Fruit fly (Drosophila melanogaster) whole organism, prepupa: Measurements from ENCODE around the gene CG5877.

Source experiments
- CG10631 ChIP-seq: fragments of 200-800 bp; sonication (Bioruptor generic); optimal IDR thresholded peaks from 2 replicates; lab custom pipeline; 2016; ENCODE audit warnings: missing biosample characterization, missing genetic modification characterization
- CG11762 ChIP-seq: fragments of 200-800 bp; sonication (Bioruptor generic); optimal IDR thresholded peaks from 3 replicates; lab custom pipeline; 2016; ENCODE audit warnings: missing biosample characterization, missing genetic modification characterization; ENCODE audit not compliant: insufficient read depth
- CG15336 ChIP-seq: fragments of 200-800 bp; sonication (Bioruptor generic); IDR thresholded peaks from 2 replicates; pipeline ENCODE4 v1.3.6; 2022; ENCODE audit warnings: missing biosample characterization, missing genetic modification characterization
- CG1621 ChIP-seq: fragments of 200-800 bp; sonication (Bioruptor generic); optimal IDR thresholded peaks from 3 replicates; lab custom pipeline; 2018; ENCODE audit warnings: missing biosample characterization, mild to moderate bottlenecking, missing genetic modification characterization
- CG16779 ChIP-seq: fragments of 200-800 bp; sonication (Bioruptor generic); optimal IDR thresholded peaks from 3 replicates; lab custom pipeline; 2017; ENCODE audit warnings: missing biosample characterization, mild to moderate bottlenecking, missing genetic modification characterization
- CG31627 ChIP-seq: fragments of 200-800 bp; sonication (Bioruptor generic); optimal IDR thresholded peaks from 3 replicates; lab custom pipeline; 2016; ENCODE audit warnings: missing biosample characterization, missing genetic modification characterization
- CG32006 ChIP-seq: fragments of 200-800 bp; sonication (Bioruptor generic); optimal IDR thresholded peaks from 3 replicates; lab custom pipeline; 2017; ENCODE audit warnings: missing biosample characterization, mild to moderate bottlenecking, missing genetic modification characterization
- CG34406 ChIP-seq: fragments of 200-800 bp; sonication (Bioruptor generic); optimal IDR thresholded peaks from 3 replicates; lab custom pipeline; 2016; ENCODE audit warnings: missing biosample characterization, missing genetic modification characterization
- CG3919 ChIP-seq: fragments of 200-800 bp; sonication (Bioruptor generic); optimal IDR thresholded peaks from 3 replicates; lab custom pipeline; 2016; ENCODE audit warnings: missing biosample characterization, missing genetic modification characterization
- CG4318 ChIP-seq: fragments of 200-800 bp; sonication (Bioruptor generic); optimal IDR thresholded peaks from 3 replicates; lab custom pipeline; 2017; ENCODE audit warnings: missing biosample characterization, mild to moderate bottlenecking, missing genetic modification characterization
- CG6163 ChIP-seq: fragments of 200-800 bp; sonication (Bioruptor generic); IDR thresholded peaks from 3 replicates; pipeline ENCODE4 v1.3.6; 2022; ENCODE audit warnings: missing biosample characterization, missing genetic modification characterization
- CG6276 ChIP-seq: fragments of 200-800 bp; sonication (Bioruptor generic); optimal IDR thresholded peaks from 2 replicates; lab custom pipeline; 2017; ENCODE audit warnings: missing biosample characterization, mild to moderate bottlenecking, missing genetic modification characterization
- CG6792 ChIP-seq: fragments of 200-800 bp; sonication (Bioruptor generic); optimal IDR thresholded peaks from 3 replicates; lab custom pipeline; 2016; ENCODE audit warnings: missing biosample characterization, missing genetic modification characterization
- CG6808 ChIP-seq: fragments of 200-800 bp; sonication (Bioruptor generic); optimal IDR thresholded peaks from 3 replicates; lab custom pipeline; 2017; ENCODE audit warnings: missing biosample characterization, missing genetic modification characterization, mild to moderate bottlenecking, moderate library complexity, missing genetic modification reagents
- CG6854 ChIP-seq: fragments of 200-800 bp; sonication (Bioruptor generic); optimal IDR thresholded peaks from 2 replicates; lab custom pipeline; 2017; ENCODE audit warnings: missing biosample characterization, mild to moderate bottlenecking, missing genetic modification characterization
- CG8119 ChIP-seq: fragments of 200-800 bp; sonication (Bioruptor generic); IDR thresholded peaks from 3 replicates; pipeline ENCODE4 v1.3.6; 2022; ENCODE audit warnings: missing biosample characterization, missing genetic modification characterization
- CG8632 ChIP-seq: fragments of 200-800 bp; sonication (Bioruptor generic); optimal IDR thresholded peaks from 3 replicates; lab custom pipeline; 2016; ENCODE audit warnings: missing biosample characterization, missing genetic modification characterization
- CG9139 ChIP-seq: fragments of 200-800 bp; sonication (Bioruptor generic); optimal IDR thresholded peaks from 3 replicates; lab custom pipeline; 2017; ENCODE audit warnings: missing biosample characterization, mild to moderate bottlenecking, missing genetic modification characterization
- Eip78C ChIP-seq: fragments of 200-800 bp; sonication (Bioruptor generic); peaks from one replicate; lab custom pipeline; 2016; ENCODE audit warnings: missing biosample characterization, missing genetic modification characterization
- Eip93F ChIP-seq: fragments of 200-800 bp; sonication (Bioruptor generic); optimal IDR thresholded peaks from 2 replicates; lab custom pipeline; 2016; ENCODE audit warnings: missing biosample characterization, mild to moderate bottlenecking, missing genetic modification characterization
- Ets21C ChIP-seq: fragments of 200-800 bp; sonication (Bioruptor generic); optimal IDR thresholded peaks from 3 replicates; lab custom pipeline; 2016; ENCODE audit warnings: missing biosample characterization, missing genetic modification characterization
- Ets96B ChIP-seq: fragments of 200-800 bp; optimal IDR thresholded peaks from 2 replicates; lab custom pipeline; 2019; ENCODE audit warnings: missing biosample characterization, mild to moderate bottlenecking, missing genetic modification characterization, moderate library complexity
- Hr38 ChIP-seq: sonication (Bioruptor generic); optimal IDR thresholded peaks from 2 replicates; lab custom pipeline; 2016; ENCODE audit warnings: missing biosample characterization, missing genetic modification characterization
- Hr39 ChIP-seq: fragments of 200-800 bp; sonication (Bioruptor generic); optimal IDR thresholded peaks from 2 replicates; lab custom pipeline; 2016; ENCODE audit warnings: missing biosample characterization, missing genetic modification characterization
- Lpt ChIP-seq: fragments of 200-800 bp; sonication (Bioruptor generic); optimal IDR thresholded peaks from 3 replicates; lab custom pipeline; 2016; ENCODE audit warnings: missing biosample characterization, missing genetic modification characterization
- Met ChIP-seq: fragments of 200-800 bp; sonication (Bioruptor generic); optimal IDR thresholded peaks from 3 replicates; lab custom pipeline; 2016; ENCODE audit warnings: missing biosample characterization, missing genetic modification characterization
- OdsH ChIP-seq: fragments of 200-800 bp; sonication (Bioruptor generic); optimal IDR thresholded peaks from 3 replicates; lab custom pipeline; 2016; ENCODE audit warnings: missing biosample characterization, missing genetic modification characterization
- Sox102F ChIP-seq: fragments of 200-800 bp; sonication (Bioruptor generic); optimal IDR thresholded peaks from 2 replicates; lab custom pipeline; 2016; ENCODE audit warnings: missing biosample characterization, mild to moderate bottlenecking, missing genetic modification characterization
- Sox14 ChIP-seq: fragments of 200-800 bp; sonication (Bioruptor generic); optimal IDR thresholded peaks from 3 replicates; lab custom pipeline; 2016; ENCODE audit warnings: missing biosample characterization, missing genetic modification characterization
- achi ChIP-seq: fragments of 200-800 bp; sonication (Bioruptor generic); optimal IDR thresholded peaks from 3 replicates; lab custom pipeline; 2016; ENCODE audit warnings: missing biosample characterization, missing genetic modification characterization
- acj6 ChIP-seq: fragments of 200-800 bp; sonication (Bioruptor generic); optimal IDR thresholded peaks from 3 replicates; lab custom pipeline; 2016; ENCODE audit warnings: missing biosample characterization, missing genetic modification characterization
- cyc ChIP-seq: fragments of 200-800 bp; sonication (Bioruptor generic); optimal IDR thresholded peaks from 3 replicates; lab custom pipeline; 2016; ENCODE audit warnings: missing biosample characterization, missing genetic modification characterization
- dac ChIP-seq: fragments of 200-800 bp; sonication (Bioruptor generic); optimal IDR thresholded peaks from 2 replicates; lab custom pipeline; 2017; ENCODE audit warnings: missing biosample characterization, mild to moderate bottlenecking, missing genetic modification characterization
- eg ChIP-seq: fragments of 200-800 bp; sonication (Bioruptor generic); IDR thresholded peaks from 3 replicates; pipeline ENCODE4 v1.3.6; 2022; ENCODE audit warnings: missing biosample characterization, missing genetic modification characterization
- fd59A ChIP-seq: fragments of 200-800 bp; sonication (Bioruptor generic); optimal IDR thresholded peaks from 2 replicates; lab custom pipeline; 2017; ENCODE audit warnings: missing biosample characterization, mild to moderate bottlenecking, missing genetic modification characterization, missing genetic modification reagents
- fd85E ChIP-seq: fragments of 200-800 bp; sonication (Bioruptor generic); optimal IDR thresholded peaks from 3 replicates; lab custom pipeline; 2016; ENCODE audit warnings: missing biosample characterization, missing genetic modification characterization
- fkh ChIP-seq: fragments of 200-800 bp; sonication (Bioruptor generic); optimal IDR thresholded peaks from 3 replicates; lab custom pipeline; 2017; ENCODE audit warnings: missing biosample characterization, mild to moderate bottlenecking, missing genetic modification characterization, moderate library complexity
- lz ChIP-seq: fragments of 200-800 bp; sonication (Bioruptor generic); optimal IDR thresholded peaks from 3 replicates; lab custom pipeline; 2016; ENCODE audit warnings: missing biosample characterization, missing genetic modification characterization
- net ChIP-seq: fragments of 200-800 bp; sonication (Bioruptor generic); optimal IDR thresholded peaks from 3 replicates; lab custom pipeline; 2016; ENCODE audit warnings: missing biosample characterization, missing genetic modification characterization
- salr ChIP-seq, 2 experiments: fragments of 200-800 bp; sonication (Bioruptor generic); optimal IDR thresholded peaks; 3 replicates each; lab custom pipeline; 2016 to 2018; ENCODE audit warnings: missing biosample characterization in 2 of 2, missing genetic modification characterization in 2 of 2, mild to moderate bottlenecking in 1 of 2
- spab ChIP-seq: fragments of 200-800 bp; sonication (Bioruptor generic); optimal IDR thresholded peaks from 2 replicates; lab custom pipeline; 2017; ENCODE audit warnings: missing biosample characterization, mild to moderate bottlenecking, missing genetic modification characterization, missing genetic modification reagents
- ss ChIP-seq, 2 experiments: fragments of 200-800 bp; sonication (Bioruptor generic); optimal IDR thresholded peaks; 2 replicates in 1 of 2; 3 replicates in 1 of 2; lab custom pipeline; 2017 to 2018; ENCODE audit warnings: mild to moderate bottlenecking in 2 of 2, missing biosample characterization in 2 of 2, missing genetic modification characterization in 2 of 2, moderate library complexity in 1 of 2
- svp ChIP-seq: fragments of 200-800 bp; sonication (Bioruptor generic); peaks from one replicate; lab custom pipeline; 2016; ENCODE audit warnings: missing biosample characterization, missing genetic modification characterization
- topi ChIP-seq: fragments of 200-800 bp; sonication (Bioruptor generic); optimal IDR thresholded peaks from 3 replicates; lab custom pipeline; 2016; ENCODE audit warnings: missing biosample characterization, missing genetic modification characterization

CG5877 gene

DNA sequence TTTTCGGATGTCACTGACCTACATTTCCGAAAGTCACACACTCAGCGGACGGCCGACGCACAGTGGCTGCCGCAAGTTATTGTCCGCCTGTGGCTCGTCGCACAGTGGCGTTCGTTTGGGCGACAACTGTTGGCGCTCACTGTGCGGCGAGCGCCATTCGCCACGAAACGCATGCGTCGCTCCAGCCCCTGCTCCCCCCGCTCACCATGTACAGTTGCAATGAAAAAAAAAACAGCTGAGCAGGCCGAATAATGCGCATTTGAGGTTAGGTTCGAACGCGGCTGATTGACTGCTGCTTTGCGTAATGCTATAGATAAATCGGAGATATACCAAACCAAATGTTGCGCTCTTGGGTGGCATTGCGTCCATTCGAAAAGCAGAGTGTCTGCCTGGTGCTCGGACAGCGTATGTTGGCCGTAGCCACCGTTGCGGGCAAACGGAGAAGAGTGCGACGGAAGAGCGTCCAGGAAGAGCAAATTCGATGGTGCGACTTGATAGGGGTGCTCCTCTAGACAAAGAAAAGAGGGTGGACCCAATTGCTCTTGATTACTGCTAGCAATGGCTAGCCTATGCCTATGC is 30.6 kb downstream of the CG5877 start (continued):
- TF ChIP-seq CG15336 (GFP tag; lab: Robert Waterston, UW), result peak; percentile 78
- peak; percentile 83 for TF ChIP-seq Met (GFP tag; lab: Kevin White, UChicago)
- no peak for TF ChIP-seq Hr38 (GFP tag; lab: Kevin White, UChicago)
- peak; percentile 82 for TF ChIP-seq topi (GFP tag; lab: Kevin White, UChicago)
- peak; percentile 84 for TF ChIP-seq lz (GFP tag; lab: Kevin White, UChicago)
- TF ChIP-seq CG4318 (GFP tag; lab: Kevin White, UChicago), result no peak
- peak; percentile 75 for TF ChIP-seq OdsH (GFP tag; lab: Kevin White, UChicago)
- TF ChIP-seq CG16779 (tag; lab: Kevin White, UChicago), result peak; percentile 69
- peak; percentile 58 for TF ChIP-seq CG10631 (GFP tag; lab: Kevin White, UChicago)

- TF ChIP-seq acj6 (no peak), Eip78C (peak; percentile 29)
Observed at dm6 chrX:15328148-15328718, 35.4 kb downstream of the CG5877 start, which contains the start of gene dah. Gene dah (plus strand): TSS chrX:15328342.

- TF ChIP-seq Sox102F (GFP tag; lab: Kevin White, UChicago) (no peak), CG4318 (GFP tag; lab: Kevin White, UChicago) (no peak), eg (peak; percentile 38; the same call in 1 of the 3 replicates), CG1621 (no peak), spab (GFP tag; lab: Kevin White, UChicago) (no peak), Hr38 (GFP tag; lab: Kevin White, UChicago) (no peak), cyc (GFP tag; lab: Kevin White, UChicago) (no peak), CG32006 (no peak), Ets21C (no peak), CG6854 (GFP tag; lab: Kevin White, UChicago) (no peak), CG11762 (GFP tag; lab: Kevin White, UChicago) (no peak), CG6792 (GFP tag; lab: Kevin White, UChicago) (peak; percentile 12), Eip93F (GFP tag; lab: Kevin White, UChicago) (no peak), achi (GFP tag; lab: Kevin White, UChicago) (no peak), CG34406 (GFP tag; lab: Kevin White, UChicago) (peak; percentile 3), Ets96B (tag; lab: Kevin White, UChicago) (no peak), CG6276 (GFP tag; lab: Kevin White, UChicago) (no peak), topi (GFP tag; lab: Kevin White, UChicago) (peak; percentile 12), fkh (GFP tag; lab: Kevin White, UChicago) (peak; percentile 68), CG8119 (GFP tag; lab: Robert Waterston, UW) (no peak), Sox14 (GFP tag; lab: Kevin White, UChicago) (peak; percentile 35), net (GFP tag; lab: Kevin White, UChicago) (peak; percentile 19), CG31627 (GFP tag; lab: Kevin White, UChicago) (no peak), Hr39 (no peak), fd85E (no peak), CG15336 (GFP tag; lab: Robert Waterston, UW) (no peak), svp (GFP tag; lab: Kevin White, UChicago) (peak; percentile 84), salr (GFP tag; optimal IDR thresholded peaks at IDR 0.05; lab: Kevin White, UChicago) (no peak), fd59A (no peak), CG9139 (GFP tag; lab: Kevin White, UChicago) (no peak), lz (GFP tag; lab: Kevin White, UChicago) (peak; percentile 10), ss (GFP tag; optimal IDR thresholded peaks at IDR 0.05; lab: Kevin White, UChicago) (peak; percentile 3 to 9), dac (no peak), CG3919 (GFP tag; lab: Kevin White, UChicago) (peak; percentile 27), Met (GFP tag; lab: Kevin White, UChicago) (no peak), Lpt (GFP tag; lab: Kevin White, UChicago) (peak; percentile 31), CG6808 (GFP tag; lab: Kevin White, UChicago) (no peak), CG8632 (GFP tag; lab: Kevin White, UChicago) (no peak), CG6163 (GFP tag; lab: Robert Waterston, UW) (peak; percentile 53; the same call in 1 of the 3 replicates)
Observed at dm6 chrX:15333066-15333874, 40.4 kb downstream of the CG5877 start, which contains the start of the genes CG9114 and HDAC6. Gene CG9114 (minus strand): TSS chrX:15333154. Gene HDAC6 (plus strand): TSS chrX:15333310.
